Fruit fly (Drosophila melanogaster): ENCODE results near the gene CG1571.

- TF ChIP-seq Sin3A (optimal IDR thresholded peaks at IDR 0.05) (no peak), ttk (optimal IDR thresholded peaks at IDR 0.05) (no peak), h (optimal IDR thresholded peaks at IDR 0.05) (no peak), insv (optimal IDR thresholded peaks at IDR 0.05) (no peak), psq (optimal IDR thresholded peaks at IDR 0.05) (no peak)
Measured at dm6 chrX:8115717-8116311, 40.1 kb downstream of the CG1571 start, which contains the start of gene Gclc.
